Fruit fly (Drosophila melanogaster) whole organism, prepupa: ENCODE results near the gene IscU.

Experiments
- Blimp-1 ChIP-seq: fragments of 200-800 bp; sonication (Bioruptor generic); optimal IDR thresholded peaks from 3 replicates; lab custom pipeline; 2017; ENCODE audit warnings: missing biosample characterization, missing genetic modification characterization, mild to moderate bottlenecking, moderate library complexity, missing genetic modification reagents
- CG10669 ChIP-seq: fragments of 200-800 bp; sonication (Bioruptor generic); optimal IDR thresholded peaks from 3 replicates; lab custom pipeline; 2018; ENCODE audit warnings: missing biosample characterization, mild to moderate bottlenecking, missing genetic modification characterization, moderate library complexity
- CG11762 ChIP-seq: fragments of 200-800 bp; sonication (Bioruptor generic); optimal IDR thresholded peaks from 3 replicates; lab custom pipeline; 2016; ENCODE audit warnings: missing biosample characterization, missing genetic modification characterization; ENCODE audit not compliant: insufficient read depth
- CG15336 ChIP-seq: fragments of 200-800 bp; sonication (Bioruptor generic); IDR thresholded peaks from 2 replicates; pipeline ENCODE4 v1.3.6; 2022; ENCODE audit warnings: missing biosample characterization, missing genetic modification characterization
- CG16779 ChIP-seq: fragments of 200-800 bp; sonication (Bioruptor generic); optimal IDR thresholded peaks from 3 replicates; lab custom pipeline; 2017; ENCODE audit warnings: missing biosample characterization, mild to moderate bottlenecking, missing genetic modification characterization
- CG3032 ChIP-seq: fragments of 200-800 bp; optimal IDR thresholded peaks from 2 replicates; lab custom pipeline; 2019; ENCODE audit warnings: missing biosample characterization, mild to moderate bottlenecking, missing genetic modification characterization, moderate library complexity
- CG34406 ChIP-seq: fragments of 200-800 bp; sonication (Bioruptor generic); optimal IDR thresholded peaks from 3 replicates; lab custom pipeline; 2016; ENCODE audit warnings: missing biosample characterization, missing genetic modification characterization
- CG3919 ChIP-seq: fragments of 200-800 bp; sonication (Bioruptor generic); optimal IDR thresholded peaks from 3 replicates; lab custom pipeline; 2016; ENCODE audit warnings: missing biosample characterization, missing genetic modification characterization
- CG6163 ChIP-seq: fragments of 200-800 bp; sonication (Bioruptor generic); IDR thresholded peaks from 3 replicates; pipeline ENCODE4 v1.3.6; 2022; ENCODE audit warnings: missing biosample characterization, missing genetic modification characterization
- CG6808 ChIP-seq: fragments of 200-800 bp; sonication (Bioruptor generic); optimal IDR thresholded peaks from 3 replicates; lab custom pipeline; 2017; ENCODE audit warnings: missing biosample characterization, missing genetic modification characterization, mild to moderate bottlenecking, moderate library complexity, missing genetic modification reagents
- CG6854 ChIP-seq: fragments of 200-800 bp; sonication (Bioruptor generic); optimal IDR thresholded peaks from 2 replicates; lab custom pipeline; 2017; ENCODE audit warnings: missing biosample characterization, mild to moderate bottlenecking, missing genetic modification characterization
- CG7368 ChIP-seq: fragments of 200-800 bp; sonication (Bioruptor generic); optimal IDR thresholded peaks from 3 replicates; lab custom pipeline; 2016; ENCODE audit warnings: missing biosample characterization, missing genetic modification characterization
- CG8119 ChIP-seq: fragments of 200-800 bp; sonication (Bioruptor generic); IDR thresholded peaks from 3 replicates; pipeline ENCODE4 v1.3.6; 2022; ENCODE audit warnings: missing biosample characterization, missing genetic modification characterization
- CG8319 ChIP-seq: fragments of 200-800 bp; sonication (Bioruptor generic); optimal IDR thresholded peaks from 3 replicates; lab custom pipeline; 2016; ENCODE audit warnings: missing biosample characterization, missing genetic modification characterization
- CG9139 ChIP-seq: fragments of 200-800 bp; sonication (Bioruptor generic); optimal IDR thresholded peaks from 3 replicates; lab custom pipeline; 2017; ENCODE audit warnings: missing biosample characterization, mild to moderate bottlenecking, missing genetic modification characterization
- Eip78C ChIP-seq: fragments of 200-800 bp; sonication (Bioruptor generic); peaks from one replicate; lab custom pipeline; 2016; ENCODE audit warnings: missing biosample characterization, missing genetic modification characterization
- Ets96B ChIP-seq: fragments of 200-800 bp; optimal IDR thresholded peaks from 2 replicates; lab custom pipeline; 2019; ENCODE audit warnings: missing biosample characterization, mild to moderate bottlenecking, missing genetic modification characterization, moderate library complexity
- Gug ChIP-seq: fragments of 200-800 bp; sonication (Bioruptor generic); IDR thresholded peaks from 2 replicates; pipeline ENCODE4 v1.3.6; 2022; ENCODE audit warnings: missing biosample characterization, missing genetic modification characterization
- Hr4 ChIP-seq: fragments of 200-800 bp; sonication (Bioruptor generic); optimal IDR thresholded peaks from 3 replicates; lab custom pipeline; 2016; ENCODE audit warnings: missing biosample characterization, missing genetic modification characterization
- Lpt ChIP-seq: fragments of 200-800 bp; sonication (Bioruptor generic); optimal IDR thresholded peaks from 3 replicates; lab custom pipeline; 2016; ENCODE audit warnings: missing biosample characterization, missing genetic modification characterization
- Met ChIP-seq: fragments of 200-800 bp; sonication (Bioruptor generic); optimal IDR thresholded peaks from 3 replicates; lab custom pipeline; 2016; ENCODE audit warnings: missing biosample characterization, missing genetic modification characterization
- OdsH ChIP-seq: fragments of 200-800 bp; sonication (Bioruptor generic); optimal IDR thresholded peaks from 3 replicates; lab custom pipeline; 2016; ENCODE audit warnings: missing biosample characterization, missing genetic modification characterization
- Smox ChIP-seq: fragments of 200-800 bp; sonication (Bioruptor generic); optimal IDR thresholded peaks from 3 replicates; lab custom pipeline; 2016; ENCODE audit warnings: missing biosample characterization, missing genetic modification characterization
- Sox102F ChIP-seq: fragments of 200-800 bp; sonication (Bioruptor generic); optimal IDR thresholded peaks from 2 replicates; lab custom pipeline; 2016; ENCODE audit warnings: missing biosample characterization, mild to moderate bottlenecking, missing genetic modification characterization
- Sox14 ChIP-seq: fragments of 200-800 bp; sonication (Bioruptor generic); optimal IDR thresholded peaks from 3 replicates; lab custom pipeline; 2016; ENCODE audit warnings: missing biosample characterization, missing genetic modification characterization
- Sox15 ChIP-seq: fragments of 200-800 bp; sonication (Bioruptor generic); optimal IDR thresholded peaks from 3 replicates; lab custom pipeline; 2016; ENCODE audit warnings: missing biosample characterization, missing genetic modification characterization
- acj6 ChIP-seq: fragments of 200-800 bp; sonication (Bioruptor generic); optimal IDR thresholded peaks from 3 replicates; lab custom pipeline; 2016; ENCODE audit warnings: missing biosample characterization, missing genetic modification characterization
- dsx ChIP-seq: fragments of 200-800 bp; optimal IDR thresholded peaks from 3 replicates; lab custom pipeline; 2019; ENCODE audit warnings: missing biosample characterization, mild to moderate bottlenecking, missing genetic modification characterization, moderate library complexity; ENCODE audit not compliant: poor library complexity, severe bottlenecking
- esn ChIP-seq: fragments of 200-800 bp; sonication (Bioruptor generic); optimal IDR thresholded peaks from 2 replicates; lab custom pipeline; 2016; ENCODE audit warnings: missing biosample characterization, mild to moderate bottlenecking, missing genetic modification characterization, moderate library complexity
- fd85E ChIP-seq: fragments of 200-800 bp; sonication (Bioruptor generic); optimal IDR thresholded peaks from 3 replicates; lab custom pipeline; 2016; ENCODE audit warnings: missing biosample characterization, missing genetic modification characterization
- fkh ChIP-seq: fragments of 200-800 bp; sonication (Bioruptor generic); optimal IDR thresholded peaks from 3 replicates; lab custom pipeline; 2017; ENCODE audit warnings: missing biosample characterization, mild to moderate bottlenecking, missing genetic modification characterization, moderate library complexity
- pdm3 ChIP-seq: fragments of 200-800 bp; sonication (Bioruptor generic); optimal IDR thresholded peaks from 3 replicates; lab custom pipeline; 2016; ENCODE audit warnings: missing biosample characterization, missing genetic modification characterization
- salr ChIP-seq, 2 experiments: fragments of 200-800 bp; sonication (Bioruptor generic); optimal IDR thresholded peaks; 3 replicates each; lab custom pipeline; 2016 to 2018; ENCODE audit warnings: missing biosample characterization in 2 of 2, missing genetic modification characterization in 2 of 2, mild to moderate bottlenecking in 1 of 2
- spab ChIP-seq: fragments of 200-800 bp; sonication (Bioruptor generic); optimal IDR thresholded peaks from 2 replicates; lab custom pipeline; 2017; ENCODE audit warnings: missing biosample characterization, mild to moderate bottlenecking, missing genetic modification characterization, missing genetic modification reagents
- ss ChIP-seq, 2 experiments: fragments of 200-800 bp; sonication (Bioruptor generic); optimal IDR thresholded peaks; 2 replicates in 1 of 2; 3 replicates in 1 of 2; lab custom pipeline; 2017 to 2018; ENCODE audit warnings: mild to moderate bottlenecking in 2 of 2, missing biosample characterization in 2 of 2, missing genetic modification characterization in 2 of 2, moderate library complexity in 1 of 2
- svp ChIP-seq: fragments of 200-800 bp; sonication (Bioruptor generic); peaks from one replicate; lab custom pipeline; 2016; ENCODE audit warnings: missing biosample characterization, missing genetic modification characterization
- topi ChIP-seq: fragments of 200-800 bp; sonication (Bioruptor generic); optimal IDR thresholded peaks from 3 replicates; lab custom pipeline; 2016; ENCODE audit warnings: missing biosample characterization, missing genetic modification characterization

IscU gene

dm6 chr3R:8788722-8789400, 35.1 kb downstream of the IscU start (continued):
- TF ChIP-seq CG3032 (tag; lab: Kevin White, UChicago) (peak; percentile 72), Met (GFP tag; lab: Kevin White, UChicago) (peak; percentile 50), OdsH (GFP tag; lab: Kevin White, UChicago) (peak; percentile 82), esn (GFP tag; lab: Kevin White, UChicago) (peak; percentile 65), svp (GFP tag; lab: Kevin White, UChicago) (peak; percentile 79), Eip78C (GFP tag; lab: Kevin White, UChicago) (peak; percentile 97), dsx (peak; percentile 77), topi (GFP tag; lab: Kevin White, UChicago) (peak; percentile 70), CG8119 (peak; percentile 92), CG16779 (peak; percentile 73), Ets96B (tag; lab: Kevin White, UChicago) (peak; percentile 84), ss (GFP tag; optimal IDR thresholded peaks at IDR 0.05; lab: Kevin White, UChicago) (peak; percentile 31 to 43), Sox14 (peak; percentile 73), CG6854 (no peak), salr (GFP tag; optimal IDR thresholded peaks at IDR 0.05; lab: Kevin White, UChicago) (peak; percentile 55 to 61), Smox (GFP tag; lab: Kevin White, UChicago) (peak; percentile 55), Sox15 (GFP tag; lab: Kevin White, UChicago) (peak; percentile 51), Hr4 (GFP tag; lab: Kevin White, UChicago) (peak; percentile 89), spab (GFP tag; lab: Kevin White, UChicago) (peak; percentile 66), Blimp-1 (GFP tag; lab: Kevin White, UChicago) (peak; percentile 28), fkh (GFP tag; lab: Kevin White, UChicago) (no peak), pdm3 (peak; percentile 80), CG6163 (GFP tag; lab: Robert Waterston, UW) (peak; percentile 92), acj6 (GFP tag; lab: Kevin White, UChicago) (peak; percentile 82), CG3919 (GFP tag; lab: Kevin White, UChicago) (peak; percentile 85), Sox102F (GFP tag; lab: Kevin White, UChicago) (peak; percentile 57), CG11762 (GFP tag; lab: Kevin White, UChicago) (peak; percentile 74), fd85E (GFP tag; lab: Kevin White, UChicago) (peak; percentile 47), CG8319 (GFP tag; lab: Kevin White, UChicago) (peak; percentile 56), CG34406 (GFP tag; lab: Kevin White, UChicago) (peak; percentile 70), CG6808 (peak; percentile 43), CG15336 (GFP tag; lab: Robert Waterston, UW) (peak; percentile 90)

- TF ChIP-seq spab (GFP tag; lab: Kevin White, UChicago), result peak; percentile 37
- no peak for TF ChIP-seq Gug (GFP tag; lab: Robert Waterston, UW)
- TF ChIP-seq CG7368 (GFP tag; lab: Kevin White, UChicago), result no peak
- TF ChIP-seq dsx, result peak; percentile 64
- TF ChIP-seq svp (GFP tag; lab: Kevin White, UChicago), result peak; percentile 69
- TF ChIP-seq Lpt, result peak; percentile 19
- TF ChIP-seq Eip78C (GFP tag; lab: Kevin White, UChicago), result peak; percentile 96
- no peak for TF ChIP-seq CG6163 (GFP tag; lab: Robert Waterston, UW)
- no peak for TF ChIP-seq CG34406 (GFP tag; lab: Kevin White, UChicago)
- no peak for TF ChIP-seq CG6808
- TF ChIP-seq topi (GFP tag; lab: Kevin White, UChicago), result peak; percentile 64
- TF ChIP-seq CG10669, result no peak
- TF ChIP-seq ss (GFP tag; optimal IDR thresholded peaks at IDR 0.05; lab: Kevin White, UChicago), result peak in 1 of 2 experiments; percentile 36
- TF ChIP-seq CG15336 (GFP tag; lab: Robert Waterston, UW), result no peak
- no peak for TF ChIP-seq fkh (GFP tag; lab: Kevin White, UChicago)
- peak; percentile 28 for TF ChIP-seq CG6854
- TF ChIP-seq CG9139 (GFP tag; lab: Kevin White, UChicago), result peak; percentile 10
These were observed 36.3 kb downstream of the IscU start for dm6 chr3R:8787538-8788282.
